Worm (Caenorhabditis elegans) whole organism, L4 larva: ENCODE measurements around the gene snfc-5.

Experiments used
- arid-1 ChIP-seq: fragments of 200-800 bp; sonication (Bioruptor generic); conservative IDR thresholded peaks from 2 replicates; pipeline ENCODE4 v1.3.6; 2022; ENCODE audit warnings: missing genetic modification reagents, missing genetic modification characterization, missing compliant biosample characterization
- dmd-9 ChIP-seq: fragments of 200-800 bp; sonication (Bioruptor generic); IDR thresholded peaks from 2 replicates; pipeline ENCODE4 v1.3.6; 2022; ENCODE audit warnings: missing genetic modification reagents, missing genetic modification characterization, missing compliant biosample characterization
- lsy-2 ChIP-seq, 2 experiments: fragments of 150-350 bp in 1 of 2; sonication (generic microtip) in 1 of 2; optimal IDR thresholded peaks; 2 replicates each; lab custom pipeline; 2014 to 2017; ENCODE audit warnings: missing biosample characterization in 2 of 2, missing genetic modification characterization in 2 of 2
- nhr-11 ChIP-seq: fragments of 150-350 bp; optimal IDR thresholded peaks from 2 replicates; lab custom pipeline; 2014; ENCODE audit warnings: missing biosample characterization, missing genetic modification characterization
- nhr-237 ChIP-seq: sonication (generic microtip); optimal IDR thresholded peaks from 2 replicates; lab custom pipeline; 2017; ENCODE audit warnings: missing biosample characterization, missing genetic modification characterization
- pha-4 ChIP-seq, 2 experiments: fragments of 150-350 bp in 1 of 2; fragments of 200-800 bp in 1 of 2; sonication (Bioruptor generic) in 1 of 2; IDR thresholded peaks in 1 of 2; optimal IDR thresholded peaks in 1 of 2; 2 replicates each; pipeline versions ENCODE4 v1.3.6 to Lab custom; 2014 to 2022; ENCODE audit warnings: missing genetic modification characterization in 2 of 2, missing genetic modification reagents in 2 of 2, missing biosample characterization in 1 of 2, missing compliant biosample characterization in 1 of 2
- snpc-1.2 ChIP-seq: fragments of 200-800 bp; sonication (Bioruptor generic); IDR thresholded peaks from 2 replicates; pipeline ENCODE4 v1.3.6; 2022; ENCODE audit warnings: missing genetic modification reagents, missing genetic modification characterization, missing compliant biosample characterization
- zip-11 ChIP-seq: fragments of 200-800 bp; sonication (Bioruptor generic); IDR thresholded peaks from 2 replicates; pipeline ENCODE4 v1.3.6; 2022; ENCODE audit warnings: missing genetic modification characterization, missing compliant biosample characterization
- ztf-11 ChIP-seq: fragments of 150-350 bp; optimal IDR thresholded peaks from 2 replicates; lab custom pipeline; 2014; ENCODE audit warnings: missing biosample characterization, missing genetic modification characterization

ce11 chrIII:4370585-4370984 lies 34.0 kb upstream of the snfc-5 start, which contains the start of gene ckb-3:
- TF ChIP-seq snpc-1.2 (GFP tag; lab: Robert Waterston, UW) (no peak), arid-1 (GFP tag; lab: Robert Waterston, UW) (no peak), dmd-9 (GFP tag; lab: Robert Waterston, UW) (no peak), nhr-237 (no peak), pha-4 (GFP tag; IDR thresholded peaks at IDR 0.05; lab: Robert Waterston, UW) (no peak), pha-4 (tag; optimal IDR thresholded peaks at IDR 0.05; lab: Kevin White, UChicago) (no peak), zip-11 (GFP tag; lab: Robert Waterston, UW) (no peak), lsy-2 (tag; optimal IDR thresholded peaks at IDR 0.05; lab: Kevin White, UChicago) (no peak), ztf-11 (tag; lab: Kevin White, UChicago) (no peak), nhr-11 (tag; lab: Kevin White, UChicago) (no peak)
